Worm (Caenorhabditis elegans): ENCODE data around the gene rsp-8.

ce11 chrIII:11848317-11848716, 22.1 kb downstream of the rsp-8 start:
- TF ChIP-seq dpl-1 (GFP tag; optimal IDR thresholded peaks at IDR 0.05) (no peak), snpc-4 (GFP tag; optimal IDR thresholded peaks at IDR 0.05) (no peak), snpc-4 (tag; optimal IDR thresholded peaks at IDR 0.05) (no peak), ceh-91 (GFP tag; IDR thresholded peaks at IDR 0.05) (no peak), F55B11.4 (tag; optimal IDR thresholded peaks at IDR 0.05; ENCODE audit: borderline replicate concordance, insufficient read depth) (no peak), F49E8.2 (tag; optimal IDR thresholded peaks at IDR 0.05; ENCODE audit: insufficient read depth) (no peak), nhr-90 (tag; optimal IDR thresholded peaks at IDR 0.05) (no peak), lsl-1 (GFP tag; optimal IDR thresholded peaks at IDR 0.05) (no peak)

Measured in whole organism, young adult.